Fruit fly (Drosophila melanogaster) whole organism, embryonic: ENCODE data around the gene nmdyn-D7.
A peak's percentile ranks its signal among the peaks of the same experiment; 100 is the strongest.

Experiments
- ATbp ChIP-seq: fragments of 200-800 bp; sonication (Bioruptor generic); optimal IDR thresholded peaks from 2 replicates; lab custom pipeline; 2017; ENCODE audit warnings: missing biosample characterization, mild to moderate bottlenecking, missing genetic modification characterization, missing genetic modification reagents
- Asciz ChIP-seq: fragments of 200-800 bp; sonication (Bioruptor generic); optimal IDR thresholded peaks from 2 replicates; lab custom pipeline; 2017; ENCODE audit warnings: missing biosample characterization, mild to moderate bottlenecking, missing genetic modification characterization, missing genetic modification reagents
- Atf-2 ChIP-seq: fragments of 200-800 bp; sonication (Bioruptor generic); optimal IDR thresholded peaks from 2 replicates; lab custom pipeline; 2016; ENCODE audit warnings: missing biosample characterization, missing genetic modification characterization
- CG1233 ChIP-seq: fragments of 200-800 bp; sonication (Bioruptor generic); optimal IDR thresholded peaks from 4 replicates; lab custom pipeline; 2018; ENCODE audit warnings: missing biosample characterization, mild to moderate bottlenecking, missing genetic modification characterization
- CG1603 ChIP-seq: fragments of 200-800 bp; sonication (Bioruptor generic); optimal IDR thresholded peaks from 2 replicates; lab custom pipeline; 2019; ENCODE audit warnings: missing biosample characterization, mild to moderate bottlenecking, missing genetic modification characterization, moderate library complexity
- CG16815 ChIP-seq: fragments of 200-800 bp; sonication (Bioruptor generic); optimal IDR thresholded peaks from 3 replicates; lab custom pipeline; 2017; ENCODE audit warnings: missing biosample characterization, mild to moderate bottlenecking, missing genetic modification characterization
- CG18476 ChIP-seq: fragments of 200-800 bp; sonication (Bioruptor generic); optimal IDR thresholded peaks from 2 replicates; lab custom pipeline; 2016; ENCODE audit warnings: missing biosample characterization, mild to moderate bottlenecking, missing genetic modification characterization
- CG2120 ChIP-seq: fragments of 200-800 bp; sonication (Bioruptor generic); optimal IDR thresholded peaks from 3 replicates; lab custom pipeline; 2016; ENCODE audit warnings: missing biosample characterization, missing genetic modification characterization
- CG2129 ChIP-seq: fragments of 200-800 bp; sonication (Bioruptor generic); IDR thresholded peaks from 2 replicates; pipeline ENCODE4 v1.3.6; 2022; ENCODE audit warnings: missing biosample characterization, missing genetic modification characterization; ENCODE audit not compliant: partially characterized antibody
- CG3281 ChIP-seq: fragments of 200-800 bp; sonication (Bioruptor generic); optimal IDR thresholded peaks from 3 replicates; lab custom pipeline; 2017; ENCODE audit warnings: missing biosample characterization, mild to moderate bottlenecking, missing genetic modification characterization
- CG33213 ChIP-seq: fragments of 200-800 bp; sonication (Bioruptor generic); optimal IDR thresholded peaks from 3 replicates; lab custom pipeline; 2016; ENCODE audit warnings: missing biosample characterization, missing genetic modification characterization
- CG4282 ChIP-seq: fragments of 200-800 bp; sonication (Bioruptor generic); optimal IDR thresholded peaks from 2 replicates; lab custom pipeline; 2016; ENCODE audit warnings: missing biosample characterization, missing genetic modification characterization
- CG4328 ChIP-seq: fragments of 200-800 bp; sonication (Bioruptor generic); optimal IDR thresholded peaks from 3 replicates; lab custom pipeline; 2017; ENCODE audit warnings: missing biosample characterization, missing genetic modification reagents, missing genetic modification characterization
- CG5245 ChIP-seq: fragments of 200-800 bp; sonication (Bioruptor generic); optimal IDR thresholded peaks from 3 replicates; lab custom pipeline; 2016; ENCODE audit warnings: missing biosample characterization, missing genetic modification characterization
- CG7928 ChIP-seq: fragments of 200-800 bp; sonication (Bioruptor generic); optimal IDR thresholded peaks from 2 replicates; lab custom pipeline; 2017; ENCODE audit warnings: missing biosample characterization, mild to moderate bottlenecking, missing genetic modification characterization
- CG8924 ChIP-seq: fragments of 200-800 bp; optimal IDR thresholded peaks from 3 replicates; lab custom pipeline; 2019; ENCODE audit warnings: missing biosample characterization, mild to moderate bottlenecking, missing genetic modification characterization, moderate library complexity
- CkIIα-i1 ChIP-seq: fragments of 200-800 bp; sonication (Bioruptor generic); IDR thresholded peaks from 2 replicates; pipeline ENCODE4 v1.3.6; 2022; ENCODE audit warnings: missing biosample characterization, missing genetic modification characterization
- Dad ChIP-seq: fragments of 200-800 bp; sonication (Bioruptor generic); optimal IDR thresholded peaks from 3 replicates; lab custom pipeline; 2016; ENCODE audit warnings: missing biosample characterization, missing genetic modification characterization
- Doc3 ChIP-seq: fragments of 200-800 bp; sonication (Bioruptor generic); IDR thresholded peaks from 3 replicates; pipeline ENCODE4 v1.3.6; 2022; ENCODE audit warnings: missing biosample characterization, missing genetic modification characterization; ENCODE audit not compliant: partially characterized antibody
- E2f2 ChIP-seq: fragments of 200-800 bp; sonication (Bioruptor generic); IDR thresholded peaks from 2 replicates; pipeline ENCODE4 v1.3.6; 2022; ENCODE audit warnings: missing biosample characterization, missing genetic modification characterization
- Fer3 ChIP-seq: fragments of 200-800 bp; sonication (Bioruptor generic); optimal IDR thresholded peaks from 2 replicates; lab custom pipeline; 2018; ENCODE audit warnings: missing biosample characterization, mild to moderate bottlenecking, missing genetic modification characterization, moderate library complexity
- Gug ChIP-seq: fragments of 200-800 bp; sonication (Bioruptor generic); IDR thresholded peaks from 4 replicates; pipeline ENCODE4 v1.3.6; 2022; ENCODE audit warnings: missing biosample characterization, missing genetic modification characterization
- Hmx ChIP-seq: fragments of 200-800 bp; sonication (Bioruptor generic); optimal IDR thresholded peaks from 2 replicates; lab custom pipeline; 2016; ENCODE audit warnings: missing biosample characterization, missing genetic modification characterization
- Hr51 ChIP-seq, 2 experiments: fragments of 200-800 bp; sonication (Bioruptor generic); optimal IDR thresholded peaks; 2 replicates in 1 of 2; 3 replicates in 1 of 2; lab custom pipeline; 2016 to 2018; ENCODE audit warnings: missing biosample characterization in 2 of 2, missing genetic modification characterization in 2 of 2, mild to moderate bottlenecking in 1 of 2, moderate library complexity in 1 of 2
- Hsf ChIP-seq: fragments of 200-800 bp; sonication (Bioruptor generic); optimal IDR thresholded peaks from 3 replicates; lab custom pipeline; 2016; ENCODE audit warnings: missing biosample characterization, missing genetic modification characterization
- Max ChIP-seq: fragments of 200-800 bp; sonication (Bioruptor generic); optimal IDR thresholded peaks from 2 replicates; lab custom pipeline; 2016; ENCODE audit warnings: missing biosample characterization, mild to moderate bottlenecking, missing genetic modification characterization
- Neu2 ChIP-seq: fragments of 200-800 bp; sonication (Bioruptor generic); optimal IDR thresholded peaks from 3 replicates; lab custom pipeline; 2016; ENCODE audit warnings: missing biosample characterization, missing genetic modification characterization, borderline replicate concordance
- Opbp ChIP-seq: fragments of 200-800 bp; sonication (Bioruptor generic); IDR thresholded peaks from 3 replicates; pipeline ENCODE4 v1.3.6; 2022; ENCODE audit warnings: missing biosample characterization, missing genetic modification characterization; ENCODE audit not compliant: partially characterized antibody
- Sox102F ChIP-seq: fragments of 200-800 bp; sonication (Bioruptor generic); optimal IDR thresholded peaks from 2 replicates; lab custom pipeline; 2018; ENCODE audit warnings: missing biosample characterization, mild to moderate bottlenecking, missing genetic modification characterization, moderate library complexity
- Tbp ChIP-seq: fragments of >200 bp; optimal IDR thresholded peaks from 2 replicates; lab custom pipeline; 2018; ENCODE audit warnings: missing biosample characterization, missing genetic modification characterization
- Vsx1 ChIP-seq: fragments of 200-800 bp; sonication (Bioruptor generic); optimal IDR thresholded peaks from 2 replicates; lab custom pipeline; 2017; ENCODE audit warnings: missing biosample characterization, mild to moderate bottlenecking, missing genetic modification characterization, missing genetic modification reagents
- ac ChIP-seq: fragments of 200-800 bp; sonication (Bioruptor generic); optimal IDR thresholded peaks from 3 replicates; lab custom pipeline; 2017; ENCODE audit warnings: missing biosample characterization, mild to moderate bottlenecking, missing genetic modification characterization
- aop ChIP-seq: fragments of 200-800 bp; sonication (Bioruptor generic); IDR thresholded peaks from 2 replicates; pipeline ENCODE4 v1.3.6; 2022; ENCODE audit warnings: missing biosample characterization, missing genetic modification characterization
- bcd ChIP-seq: fragments of 200-800 bp; sonication (Bioruptor generic); optimal IDR thresholded peaks from 2 replicates; lab custom pipeline; 2017; ENCODE audit warnings: missing biosample characterization, mild to moderate bottlenecking, missing genetic modification characterization
- cwo ChIP-seq: fragments of 200-800 bp; sonication (Bioruptor generic); optimal IDR thresholded peaks from 3 replicates; lab custom pipeline; 2017; ENCODE audit warnings: missing biosample characterization, missing genetic modification characterization, mild to moderate bottlenecking, moderate library complexity, missing genetic modification reagents
- en ChIP-seq: fragments of 200-800 bp; sonication (Bioruptor generic); optimal IDR thresholded peaks from 2 replicates; lab custom pipeline; 2016; ENCODE audit warnings: missing biosample characterization, missing genetic modification characterization
- grau ChIP-seq: fragments of 200-800 bp; optimal IDR thresholded peaks from 3 replicates; lab custom pipeline; 2019; ENCODE audit warnings: missing biosample characterization, mild to moderate bottlenecking, missing genetic modification characterization, moderate library complexity
- gsb-n ChIP-seq: fragments of 200-800 bp; sonication (Bioruptor generic); optimal IDR thresholded peaks from 3 replicates; lab custom pipeline; 2018; ENCODE audit warnings: missing biosample characterization, mild to moderate bottlenecking, missing genetic modification characterization
- insv ChIP-seq, 2 experiments: fragments of 200-800 bp; sonication (Bioruptor generic); optimal IDR thresholded peaks; 3 replicates each; lab custom pipeline; 2016 to 2018; ENCODE audit warnings: missing biosample characterization in 2 of 2, missing genetic modification characterization in 2 of 2
- lmd ChIP-seq: fragments of 200-800 bp; sonication (Bioruptor generic); IDR thresholded peaks from 2 replicates; pipeline ENCODE4 v1.3.6; 2022; ENCODE audit warnings: missing biosample characterization, missing genetic modification characterization
- pho ChIP-seq: fragments of 200-800 bp; sonication (Bioruptor generic); optimal IDR thresholded peaks from 2 replicates; lab custom pipeline; 2016; ENCODE audit warnings: missing biosample characterization, missing genetic modification characterization
- sc ChIP-seq, 3 experiments: fragments of >200 bp in 2 of 3; fragments of 200-800 bp in 1 of 3; sonication (Bioruptor generic) in 1 of 3; optimal IDR thresholded peaks; 2 replicates in 2 of 3; 3 replicates in 1 of 3; lab custom pipeline; 2017; ENCODE audit warnings: mild to moderate bottlenecking in 1 of 3, missing biosample characterization in 1 of 3, missing genetic modification characterization in 1 of 3, missing genetic modification reagents in 1 of 3
- sd ChIP-seq: fragments of 200-800 bp; sonication (Bioruptor generic); optimal IDR thresholded peaks from 3 replicates; lab custom pipeline; 2018; ENCODE audit warnings: missing biosample characterization, mild to moderate bottlenecking, missing genetic modification characterization, moderate library complexity
- ssp ChIP-seq: fragments of 200-800 bp; sonication (Bioruptor generic); IDR thresholded peaks from 2 replicates; pipeline ENCODE4 v1.3.6; 2022; ENCODE audit warnings: missing biosample characterization, missing genetic modification characterization
- stc ChIP-seq: fragments of 200-800 bp; sonication (Bioruptor generic); IDR thresholded peaks from 2 replicates; pipeline ENCODE4 v1.3.6; 2022; ENCODE audit warnings: missing biosample characterization, missing genetic modification characterization
- sug ChIP-seq: fragments of 200-800 bp; optimal IDR thresholded peaks from 2 replicates; lab custom pipeline; 2019; ENCODE audit warnings: missing biosample characterization, mild to moderate bottlenecking, missing genetic modification characterization, moderate library complexity
- tin ChIP-seq: fragments of 200-800 bp; sonication (Bioruptor generic); optimal IDR thresholded peaks from 3 replicates; lab custom pipeline; 2016; ENCODE audit warnings: missing biosample characterization, missing genetic modification characterization
- tna ChIP-seq: fragments of 200-800 bp; sonication (Bioruptor generic); IDR thresholded peaks from 2 replicates; pipeline ENCODE4 v1.3.6; 2022; ENCODE audit warnings: missing biosample characterization, missing genetic modification characterization; ENCODE audit not compliant: partially characterized antibody
- trh ChIP-seq: fragments of 200-800 bp; sonication (Bioruptor generic); optimal IDR thresholded peaks from 2 replicates; lab custom pipeline; 2016; ENCODE audit warnings: missing biosample characterization, missing genetic modification characterization
- zf30C ChIP-seq: fragments of 200-800 bp; sonication (Bioruptor generic); optimal IDR thresholded peaks from 3 replicates; lab custom pipeline; 2018; ENCODE audit warnings: missing biosample characterization, mild to moderate bottlenecking, missing genetic modification characterization

The nmdyn-D7 gene

DNA sequence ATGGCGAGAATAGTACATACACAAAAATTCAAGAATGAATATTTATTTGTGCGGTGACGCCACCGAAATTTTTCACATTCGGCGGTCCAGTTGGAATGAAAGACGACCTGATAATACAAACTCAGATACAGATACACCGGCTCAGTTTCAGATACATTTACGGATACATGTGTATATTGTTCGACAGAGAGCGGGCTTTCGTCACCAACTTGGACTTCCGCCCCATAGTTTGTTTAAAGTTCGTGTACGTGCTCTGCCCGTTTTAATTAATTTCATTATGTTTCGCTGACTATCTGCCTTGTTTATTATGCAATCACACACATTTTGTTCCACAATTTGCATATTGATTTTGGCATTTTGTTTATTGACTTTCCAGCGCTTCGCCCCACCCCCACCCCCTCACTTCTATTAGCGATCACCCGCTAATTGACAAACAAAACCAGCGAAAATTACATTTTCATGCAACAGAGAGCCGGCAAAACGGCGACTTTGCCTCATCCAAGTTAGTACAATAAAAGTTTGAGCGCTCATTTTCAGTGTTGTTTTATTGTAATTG lies 21.5 kb downstream of the nmdyn-D7 start (continued):
- TF ChIP-seq ATbp (GFP tag; lab: Kevin White, UChicago) (peak; percentile 36), Gug (GFP tag; lab: Robert Waterston, UW) (no peak), tin (no peak), Hsf (no peak), CG4282 (GFP tag; lab: Kevin White, UChicago) (no peak), CG2129 (no peak), CG8924 (tag; lab: Kevin White, UChicago) (no peak), Hr51 (GFP tag; optimal IDR thresholded peaks at IDR 0.05; lab: Kevin White, UChicago) (peak in 1 of 2 experiments; percentile 23), grau (tag; lab: Kevin White, UChicago) (no peak), Fer3 (tag; lab: Kevin White, UChicago) (peak; percentile 39), CG1233 (GFP tag; lab: Kevin White, UChicago) (peak; percentile 51), aop (GFP tag; lab: Robert Waterston, UW) (no peak), Doc3 (GFP tag; lab: Robert Waterston, UW) (no peak), Sox102F (GFP tag; lab: Kevin White, UChicago) (peak; percentile 17), CG5245 (GFP tag; lab: Kevin White, UChicago) (no peak), trh (GFP tag; lab: Kevin White, UChicago) (no peak), bcd (GFP tag; lab: Kevin White, UChicago) (peak; percentile 9), insv (GFP tag; optimal IDR thresholded peaks at IDR 0.05; lab: Kevin White, UChicago) (no peak), sc (optimal IDR thresholded peaks at IDR 0.05; lab: Kevin White, UChicago) (no peak), sc (GFP tag; optimal IDR thresholded peaks at IDR 0.05; lab: Kevin White, UChicago) (no peak), CG2120 (GFP tag; lab: Kevin White, UChicago) (peak; percentile 38), gsb-n (no peak), stc (GFP tag; lab: Robert Waterston, UW) (no peak), ac (GFP tag; lab: Kevin White, UChicago) (no peak), tna (GFP tag; lab: Robert Waterston, UW) (no peak), Dad (GFP tag; lab: Kevin White, UChicago) (no peak), Tbp (GFP tag; lab: Kevin White, UChicago) (no peak), Vsx1 (GFP tag; lab: Kevin White, UChicago) (peak; percentile 22), pho (GFP tag; lab: Kevin White, UChicago) (peak; percentile 44), CG3281 (peak; percentile 59), CG16815 (GFP tag; lab: Kevin White, UChicago) (no peak), cwo (GFP tag; lab: Kevin White, UChicago) (peak; percentile 10), CG18476 (GFP tag; lab: Kevin White, UChicago) (no peak), E2f2 (GFP tag; lab: Robert Waterston, UW) (no peak), Opbp (GFP tag; lab: Robert Waterston, UW) (no peak), CG7928 (GFP tag; lab: Kevin White, UChicago) (no peak), CG4328 (peak; percentile 16), CG1603 (tag; lab: Kevin White, UChicago) (peak; percentile 13), Max (GFP tag; lab: Kevin White, UChicago) (no peak), CkIIα-i1 (GFP tag; lab: Robert Waterston, UW) (no peak), Atf-2 (GFP tag; lab: Kevin White, UChicago) (no peak), sug (tag; lab: Kevin White, UChicago) (no peak), ssp (GFP tag; lab: Robert Waterston, UW) (no peak), CG33213 (GFP tag; lab: Kevin White, UChicago) (no peak), Neu2 (GFP tag; lab: Kevin White, UChicago) (no peak), en (GFP tag; lab: Kevin White, UChicago) (no peak), zf30C (no peak), Hmx (GFP tag; lab: Kevin White, UChicago) (no peak), lmd (GFP tag; lab: Robert Waterston, UW) (no peak), sd (peak; percentile 79), Asciz (GFP tag; lab: Kevin White, UChicago) (peak; percentile 58)
